Worm (Caenorhabditis elegans) whole organism, L1 larva: ENCODE results near the gene srxa-13.

Experiments used
- C04F5.9 ChIP-seq: sonication (generic microtip); optimal IDR thresholded peaks from 2 replicates; lab custom pipeline; 2016; ENCODE audit warnings: missing genetic modification characterization, missing compliant biosample characterization
- aly-2 ChIP-seq: fragments of 150-350 bp; optimal IDR thresholded peaks from 2 replicates; lab custom pipeline; 2014; ENCODE audit warnings: missing biosample characterization, missing genetic modification characterization
- ceh-8 ChIP-seq: fragments of 200-800 bp; sonication (Bioruptor generic); optimal IDR thresholded peaks from 2 replicates; lab custom pipeline; 2018; ENCODE audit warnings: mild to moderate bottlenecking, missing genetic modification characterization, moderate library complexity, missing compliant biosample characterization
- ceh-90 ChIP-seq: sonication (generic microtip); optimal IDR thresholded peaks from 2 replicates; lab custom pipeline; 2016; ENCODE audit warnings: missing genetic modification characterization, missing compliant biosample characterization
- dsc-1 ChIP-seq: sonication (generic microtip); optimal IDR thresholded peaks from 2 replicates; lab custom pipeline; 2016; ENCODE audit warnings: mild to moderate bottlenecking, missing genetic modification characterization, missing compliant biosample characterization
- ets-5 ChIP-seq: fragments of 200-800 bp; sonication (Bioruptor generic); IDR thresholded peaks from 2 replicates; pipeline ENCODE4 v1.3.6; 2022; ENCODE audit warnings: missing genetic modification characterization, missing compliant biosample characterization
- fos-1 ChIP-seq: fragments of 150-350 bp; optimal IDR thresholded peaks from 2 replicates; lab custom pipeline; 2014; ENCODE audit warnings: missing biosample characterization, missing genetic modification characterization
- grh-1 ChIP-seq: fragments of 200-800 bp; sonication (Bioruptor generic); IDR thresholded peaks from 2 replicates; pipeline ENCODE4 v1.3.6; 2022; ENCODE audit warnings: missing genetic modification reagents, missing genetic modification characterization, missing compliant biosample characterization
- hpl-2 ChIP-seq: fragments of 150-350 bp; optimal IDR thresholded peaks from 2 replicates; lab custom pipeline; 2014; ENCODE audit warnings: missing biosample characterization, missing genetic modification reagents, missing genetic modification characterization
- jun-1 ChIP-seq: fragments of 150-350 bp; optimal IDR thresholded peaks from 2 replicates; lab custom pipeline; 2014; ENCODE audit warnings: missing biosample characterization, missing genetic modification reagents, missing genetic modification characterization
- lin-15B ChIP-seq: fragments of 150-350 bp; sonication (generic microtip); optimal IDR thresholded peaks from 3 replicates; lab custom pipeline; 2014; ENCODE audit warnings: missing biosample characterization, missing genetic modification characterization
- lin-35 ChIP-seq, 2 experiments: fragments of 150-350 bp; optimal IDR thresholded peaks; 2 replicates each; lab custom pipeline; 2014; ENCODE audit warnings: missing biosample characterization in 2 of 2, missing genetic modification characterization in 2 of 2, missing genetic modification reagents in 2 of 2
- lin-39 ChIP-seq: fragments of 150-350 bp; optimal IDR thresholded peaks from 2 replicates; lab custom pipeline; 2014; ENCODE audit warnings: missing biosample characterization, missing genetic modification reagents, missing genetic modification characterization
- lsy-2 ChIP-seq, 2 experiments: fragments of 150-350 bp; optimal IDR thresholded peaks; 2 replicates each; lab custom pipeline; 2014; ENCODE audit warnings: missing biosample characterization in 2 of 2, missing genetic modification characterization in 2 of 2
- nhr-11 ChIP-seq: fragments of 150-350 bp; optimal IDR thresholded peaks from 2 replicates; lab custom pipeline; 2014; ENCODE audit warnings: missing biosample characterization, missing genetic modification characterization
- nhr-12 ChIP-seq: sonication (generic microtip); optimal IDR thresholded peaks from 2 replicates; lab custom pipeline; 2017; ENCODE audit warnings: missing biosample characterization, missing genetic modification characterization
- nhr-20 ChIP-seq: sonication (generic microtip); optimal IDR thresholded peaks from 2 replicates; lab custom pipeline; 2016; ENCODE audit warnings: mild to moderate bottlenecking, missing genetic modification characterization, missing compliant biosample characterization
- nhr-47 ChIP-seq: sonication (generic microtip); optimal IDR thresholded peaks from 2 replicates; lab custom pipeline; 2016; ENCODE audit warnings: mild to moderate bottlenecking, missing genetic modification characterization, moderate library complexity, missing compliant biosample characterization
- nhr-77 ChIP-seq: fragments of 150-350 bp; optimal IDR thresholded peaks from 2 replicates; lab custom pipeline; 2014; ENCODE audit warnings: missing biosample characterization, missing genetic modification characterization
- nhr-85 ChIP-seq: sonication (generic microtip); peaks from one replicate; lab custom pipeline; 2016; ENCODE audit warnings: missing genetic modification characterization, inconsistent platforms, missing compliant biosample characterization
- nhr-90 ChIP-seq: sonication (generic microtip); optimal IDR thresholded peaks from 2 replicates; lab custom pipeline; 2016; ENCODE audit warnings: mild to moderate bottlenecking, missing genetic modification characterization, missing compliant biosample characterization; ENCODE audit not compliant: poor library complexity
- pag-3 ChIP-seq: sonication (generic microtip); optimal IDR thresholded peaks from 2 replicates; lab custom pipeline; 2017; ENCODE audit warnings: missing genetic modification characterization, mild to moderate bottlenecking, missing compliant biosample characterization, antibody characterized with exemption, borderline replicate concordance; ENCODE audit not compliant: insufficient read depth
- pax-3 ChIP-seq: fragments of 200-800 bp; sonication (Bioruptor generic); optimal IDR thresholded peaks from 2 replicates; lab custom pipeline; 2018; ENCODE audit warnings: mild to moderate bottlenecking, missing genetic modification characterization, moderate library complexity, missing compliant biosample characterization
- pqm-1 ChIP-seq: sonication (generic microtip); optimal IDR thresholded peaks from 3 replicates; lab custom pipeline; 2017; ENCODE audit warnings: missing biosample characterization, missing genetic modification characterization
- snu-23 ChIP-seq: sonication (generic microtip); optimal IDR thresholded peaks from 2 replicates; lab custom pipeline; 2016; ENCODE audit warnings: missing genetic modification characterization, missing compliant biosample characterization
- sptf-1 ChIP-seq: fragments of 150-350 bp; optimal IDR thresholded peaks from 2 replicates; lab custom pipeline; 2014; ENCODE audit warnings: missing biosample characterization, missing genetic modification characterization
- tbx-2 ChIP-seq: sonication (generic microtip); optimal IDR thresholded peaks from 2 replicates; lab custom pipeline; 2016; ENCODE audit warnings: missing genetic modification characterization, missing compliant biosample characterization
- tlp-1 ChIP-seq: fragments of 150-350 bp; optimal IDR thresholded peaks from 2 replicates; lab custom pipeline; 2014; ENCODE audit warnings: missing biosample characterization, missing genetic modification characterization
- unc-30 ChIP-seq: sonication (generic microtip); optimal IDR thresholded peaks from 2 replicates; lab custom pipeline; 2017; ENCODE audit warnings: missing biosample characterization, missing genetic modification characterization
- unc-98 ChIP-seq: fragments of 200-800 bp; sonication (Bioruptor generic); IDR thresholded peaks from 2 replicates; pipeline ENCODE4 v1.3.6; 2022; ENCODE audit warnings: missing genetic modification characterization, missing compliant biosample characterization
- vab-15 ChIP-seq: sonication (generic microtip); optimal IDR thresholded peaks from 2 replicates; lab custom pipeline; 2017; ENCODE audit warnings: missing genotype, mild to moderate bottlenecking, missing genetic modification characterization, missing compliant biosample characterization
- zag-1 ChIP-seq: fragments of 150-350 bp; optimal IDR thresholded peaks from 2 replicates; lab custom pipeline; 2014; ENCODE audit warnings: missing biosample characterization, missing genetic modification characterization
- zip-4 ChIP-seq: fragments of 200-800 bp; sonication (Bioruptor generic); optimal IDR thresholded peaks from 2 replicates; lab custom pipeline; 2018; ENCODE audit warnings: mild to moderate bottlenecking, missing genetic modification characterization, moderate library complexity, missing compliant biosample characterization

srxa-13 gene

ce11 chrV:13918341-13918740 is 11.3 kb upstream of the srxa-13 start, which contains the start of gene str-250:
Gene str-250 (plus strand): TSS chrV:13918641.
- TF ChIP-seq aly-2, result no peak
- no peak for TF ChIP-seq tbx-2 (tag; lab: Kevin White, UChicago)
- TF ChIP-seq sptf-1 (tag; lab: Kevin White, UChicago), result no peak
- TF ChIP-seq pag-3 (tag; lab: Kevin White, UChicago), result no peak
- no peak for TF ChIP-seq nhr-77 (tag; lab: Kevin White, UChicago)
- TF ChIP-seq nhr-90 (tag; lab: Kevin White, UChicago), result no peak
- TF ChIP-seq zag-1 (tag; lab: Kevin White, UChicago), result no peak
- no peak for TF ChIP-seq dsc-1 (tag; lab: Kevin White, UChicago)
- TF ChIP-seq, all 84 proteins: peak for 0

DNA sequence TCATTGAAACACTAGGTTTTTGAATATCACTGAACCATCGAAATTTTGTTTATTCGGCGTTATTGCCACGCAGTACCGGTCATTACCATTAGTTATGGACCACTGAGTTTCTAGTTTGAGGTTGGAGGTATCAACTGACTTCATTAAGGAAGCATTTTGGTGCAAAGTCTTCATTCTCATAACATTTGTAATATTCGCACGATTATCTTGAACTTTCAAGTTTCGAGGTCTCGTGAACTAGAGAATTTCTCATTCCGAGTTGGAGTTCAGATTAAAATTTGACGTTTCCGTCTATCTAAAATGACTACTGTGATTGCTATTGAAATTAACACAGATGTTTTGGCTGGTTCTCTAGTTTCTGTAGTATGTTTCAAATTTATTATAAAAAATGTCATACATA is 8.9 kb upstream of the srxa-13 start, which contains the start of gene srx-42:
TSS of gene srx-42 (plus strand) at position 301 of the 400 bp plus-strand sequence.
- TF ChIP-seq ceh-90 (no peak), jun-1 (no peak)
- TF ChIP-seq, all 84 proteins: peak for 0

DNA sequence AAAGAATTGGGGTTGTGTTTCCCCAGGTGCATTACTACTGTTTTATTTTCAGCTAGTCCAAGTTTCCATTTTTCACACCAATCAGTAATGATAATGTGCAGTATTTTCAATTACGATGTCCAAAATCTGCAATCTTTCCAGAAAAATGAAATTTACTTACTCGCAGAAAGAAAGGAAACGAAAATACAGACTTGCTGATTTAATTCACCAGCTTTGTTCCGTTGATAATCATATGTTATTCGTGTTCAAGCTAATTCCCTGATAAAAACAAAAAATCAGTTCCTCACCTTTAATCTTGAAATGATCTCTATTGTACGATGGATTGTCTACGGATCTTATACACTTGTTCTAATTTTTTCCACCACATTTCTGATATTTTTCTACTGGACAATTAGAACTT is 5.8 kb upstream of the srxa-13 start, which contains the start of gene srxa-11:
TSS of gene srxa-11 (plus strand) at position 301 of the 400 bp plus-strand sequence.
- no peak for TF ChIP-seq nhr-12
- no peak for TF ChIP-seq zag-1 (tag; lab: Kevin White, UChicago)
- no peak for TF ChIP-seq ceh-8 (GFP tag; lab: Kevin White, UChicago)
- TF ChIP-seq fos-1, result no peak
- TF ChIP-seq jun-1, result no peak
- no peak for TF ChIP-seq vab-15
- no peak for TF ChIP-seq nhr-85 (tag; lab: Kevin White, UChicago)
- TF ChIP-seq sptf-1 (tag; lab: Kevin White, UChicago), result no peak
- TF ChIP-seq lin-39 (tag; lab: Kevin White, UChicago), result no peak
- TF ChIP-seq lin-15B (tag; lab: Kevin White, UChicago), result no peak
- no peak for TF ChIP-seq nhr-47 (tag; lab: Kevin White, UChicago)
- TF ChIP-seq lin-35 (GFP tag; optimal IDR thresholded peaks at IDR 0.05; lab: Kevin White, UChicago), result no peak
- TF ChIP-seq ets-5 (GFP tag; lab: Robert Waterston, UW), result no peak

ce11 chrV:13926398-13926797 is 3.2 kb upstream of the srxa-13 start, which contains the start of gene srxa-12:
Gene srxa-12 (plus strand): TSS chrV:13926698.
- TF ChIP-seq nhr-11, result no peak
- TF ChIP-seq nhr-90 (tag; lab: Kevin White, UChicago), result no peak
- no peak for TF ChIP-seq nhr-20 (tag; lab: Kevin White, UChicago)
- TF ChIP-seq ceh-8 (GFP tag; lab: Kevin White, UChicago), result no peak
- no peak for TF ChIP-seq grh-1 (GFP tag; lab: Robert Waterston, UW)
- no peak for TF ChIP-seq lsy-2 (tag; optimal IDR thresholded peaks at IDR 0.05; lab: Kevin White, UChicago)
- TF ChIP-seq pqm-1 (tag; lab: Kevin White, UChicago), result no peak
- no peak for TF ChIP-seq snu-23 (GFP tag; lab: Kevin White, UChicago)
- TF ChIP-seq tlp-1 (tag; lab: Kevin White, UChicago), result no peak
- TF ChIP-seq unc-98 (GFP tag; lab: Robert Waterston, UW), result no peak
- TF ChIP-seq zip-4 (GFP tag; lab: Kevin White, UChicago), result no peak
- no peak for TF ChIP-seq pax-3 (tag; lab: Kevin White, UChicago)
- TF ChIP-seq C04F5.9 (tag; lab: Kevin White, UChicago), result no peak
- no peak for TF ChIP-seq tbx-2 (tag; lab: Kevin White, UChicago)
- TF ChIP-seq unc-30 (tag; lab: Kevin White, UChicago), result no peak
- no peak for TF ChIP-seq pag-3 (tag; lab: Kevin White, UChicago)
- TF ChIP-seq hpl-2, result no peak
- TF ChIP-seq, all 84 proteins: peak for 0

- no peak for TF ChIP-seq nhr-11
These were observed 1.6 kb downstream of the srxa-13 start, which contains the start of gene C06B3.16 for ce11 chrV:13931225-13931624. Gene C06B3.16 (plus strand): TSS chrV:13931525.
